Worm (Caenorhabditis elegans): Measurements from ENCODE around the gene str-185.

str-185 gene

ce11 chrIV:4445711-4446290, 16.0 kb upstream of the str-185 start, which contains the start of the genes wapl-1 and htz-1 (continued):
- TF ChIP-seq K11D2.4 (GFP tag; IDR thresholded peaks at IDR 0.05) (peak; percentile 88), T26A5.8 (tag; optimal IDR thresholded peaks at IDR 0.05) (no peak), hsf-1 (GFP tag; IDR thresholded peaks at IDR 0.05) (peak; percentile 85), dpff-1 (tag; optimal IDR thresholded peaks at IDR 0.05) (no peak), xnd-1 (tag; optimal IDR thresholded peaks at IDR 0.05) (peak; percentile 73), zim-3 (tag; optimal IDR thresholded peaks at IDR 0.05) (peak; percentile 56), ceh-79 (tag; optimal IDR thresholded peaks at IDR 0.05) (no peak), C06A6.2 (GFP tag; conservative IDR thresholded peaks at IDR 0.05) (peak; percentile 85), hlh-12 (tag; optimal IDR thresholded peaks at IDR 0.05) (no peak), Y67H2A.10 (GFP tag; conservative IDR thresholded peaks at IDR 0.05) (0 out of 2 replicates have a peak, but pooled peaks have one; percentile 66), attf-6 (GFP tag; IDR thresholded peaks at IDR 0.05) (peak; percentile 65), F55B11.4 (tag; optimal IDR thresholded peaks at IDR 0.05; ENCODE audit: borderline replicate concordance, insufficient read depth) (no peak), K12H6.12 (tag; optimal IDR thresholded peaks at IDR 0.05) (peak; percentile 85), aptf-2 (GFP tag; conservative IDR thresholded peaks at IDR 0.05) (no peak), rec-8 (tag; optimal IDR thresholded peaks at IDR 0.05) (no peak), hmg-20 (GFP tag; IDR thresholded peaks at IDR 0.05) (peak; percentile 65), Y56A3A.18 (GFP tag; IDR thresholded peaks at IDR 0.05) (peak; percentile 60; the same call in 1 of the 2 replicates)

ce11 chrIV:4441077-4441476, 11.3 kb upstream of the str-185 start, which contains the start of gene fbxb-75:
Gene fbxb-75, minus strand, starts transcription at chrIV:4441177.
- TF ChIP-seq efl-1 (GFP tag; optimal IDR thresholded peaks at IDR 0.05) (no peak), dpl-1 (GFP tag; optimal IDR thresholded peaks at IDR 0.05) (no peak), ceh-40 (GFP tag; IDR thresholded peaks at IDR 0.05) (no peak), madf-8 (GFP tag; conservative IDR thresholded peaks at IDR 0.05) (no peak), hsf-1 (GFP tag; IDR thresholded peaks at IDR 0.05) (no peak), B0035.1 (tag; optimal IDR thresholded peaks at IDR 0.05) (no peak), hlh-26 (GFP tag; conservative IDR thresholded peaks at IDR 0.05) (no peak), mes-4 (tag; optimal IDR thresholded peaks at IDR 0.05) (no peak), ztf-26 (tag; optimal IDR thresholded peaks at IDR 0.05) (no peak), F39B2.1 (GFP tag; IDR thresholded peaks at IDR 0.05) (no peak), Y79H2A.3 (GFP tag; conservative IDR thresholded peaks at IDR 0.05) (no peak), attf-6 (GFP tag; IDR thresholded peaks at IDR 0.05) (no peak)

ce11 chrIV:4439190-4439589, 9.4 kb upstream of the str-185 start, which contains the start of gene fbxb-74:
Gene fbxb-74, minus strand, starts transcription at chrIV:4439290.
- TF ChIP-seq fkh-3 (tag; optimal IDR thresholded peaks at IDR 0.05) (no peak), nhr-120 (GFP tag; IDR thresholded peaks at IDR 0.05) (no peak), Y53F4B.3 (GFP tag; IDR thresholded peaks at IDR 0.05) (no peak), lir-1 (GFP tag; conservative IDR thresholded peaks at IDR 0.05) (no peak), lsy-27 (tag; optimal IDR thresholded peaks at IDR 0.05; ENCODE audit: borderline replicate concordance, insufficient read depth) (no peak), bed-2 (GFP tag; IDR thresholded peaks at IDR 0.05) (no peak), ztf-3 (GFP tag; optimal IDR thresholded peaks at IDR 0.05) (no peak), dpl-1 (GFP tag; optimal IDR thresholded peaks at IDR 0.05) (no peak)

ce11 chrIV:4437825-4438224, 8.0 kb upstream of the str-185 start:
- no peak for TF ChIP-seq madf-3 (GFP tag; IDR thresholded peaks at IDR 0.05)
- TF ChIP-seq madf-8 (GFP tag; conservative IDR thresholded peaks at IDR 0.05) = no peak
- no peak for TF ChIP-seq nhr-90 (tag; optimal IDR thresholded peaks at IDR 0.05)
- TF ChIP-seq K12H6.12 (tag; optimal IDR thresholded peaks at IDR 0.05) = no peak
- no peak for TF ChIP-seq snpc-4 (GFP tag; optimal IDR thresholded peaks at IDR 0.05)
- TF ChIP-seq snpc-4 (tag; optimal IDR thresholded peaks at IDR 0.05) = no peak
- TF ChIP-seq F22D6.2 (tag; optimal IDR thresholded peaks at IDR 0.05) = no peak
- TF ChIP-seq Y53F4B.3 (GFP tag; IDR thresholded peaks at IDR 0.05) = no peak
- TF ChIP-seq C17E4.6 (GFP tag; IDR thresholded peaks at IDR 0.05) = no peak
